Fruit fly (Drosophila melanogaster): Measurements from ENCODE around the gene CG12279.

DNA sequence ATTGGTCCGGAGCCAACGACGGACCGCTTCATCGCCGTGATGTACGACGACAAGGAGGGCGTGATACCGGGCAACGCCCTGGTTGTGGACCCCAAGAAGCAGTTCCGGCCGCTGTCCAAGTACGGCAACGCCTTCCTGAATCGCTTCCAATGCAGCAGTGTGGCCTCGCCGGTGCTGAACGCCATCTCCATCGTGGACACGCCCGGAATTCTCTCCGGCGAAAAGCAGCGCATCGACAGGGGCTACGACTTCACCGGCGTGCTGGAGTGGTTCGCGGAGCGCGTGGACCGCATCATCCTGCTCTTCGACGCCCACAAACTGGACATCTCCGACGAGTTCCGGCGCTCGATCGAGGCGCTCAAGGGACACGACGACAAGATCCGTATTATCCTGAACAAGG lies 6.5 kb upstream of the CG12279 start:
- TF ChIP-seq CG10348 (GFP tag; IDR thresholded peaks at IDR 0.05) = no peak
- no peak for TF ChIP-seq CG8301 (tag; optimal IDR thresholded peaks at IDR 0.05)
- TF ChIP-seq Pif1A (GFP tag; optimal IDR thresholded peaks at IDR 0.05) = no peak
- TF ChIP-seq CG17806 (tag; optimal IDR thresholded peaks at IDR 0.05) = no peak
- no peak for TF ChIP-seq D1 (tag; optimal IDR thresholded peaks at IDR 0.05)
- no peak for TF ChIP-seq CG14655 (GFP tag; optimal IDR thresholded peaks at IDR 0.05)
- TF ChIP-seq CG4496 (GFP tag; IDR thresholded peaks at IDR 0.05) = no peak
- TF ChIP-seq Ets98B (GFP tag; IDR thresholded peaks at IDR 0.05) = no peak
- no peak for TF ChIP-seq Pif1B (GFP tag; optimal IDR thresholded peaks at IDR 0.05)
- TF ChIP-seq CG9948 (tag; optimal IDR thresholded peaks at IDR 0.05) = no peak
- TF ChIP-seq CG15710 (tag; optimal IDR thresholded peaks at IDR 0.05) = no peak
- no peak for TF ChIP-seq rn (GFP tag; IDR thresholded peaks at IDR 0.05)
- TF ChIP-seq fd96Ca (GFP tag; IDR thresholded peaks at IDR 0.05) = no peak
- no peak for TF ChIP-seq CG12605 (GFP tag; IDR thresholded peaks at IDR 0.05)

Measured in whole organism, pupa.